Worm (Caenorhabditis elegans) whole organism, L2 larva: Measurements from ENCODE around the gene far-1.

Experiments
- C34F6.9 ChIP-seq: fragments of 150-350 bp; optimal IDR thresholded peaks from 2 replicates; lab custom pipeline; 2014; ENCODE audit warnings: missing biosample characterization, missing genetic modification characterization
- R02D3.7 ChIP-seq: fragments of 150-350 bp; optimal IDR thresholded peaks from 2 replicates; lab custom pipeline; 2014; ENCODE audit warnings: missing biosample characterization, missing genetic modification characterization
- ZK546.5 ChIP-seq: sonication (generic microtip); optimal IDR thresholded peaks from 2 replicates; lab custom pipeline; 2017; ENCODE audit warnings: missing biosample characterization, missing genetic modification characterization
- alr-1 ChIP-seq: fragments of 150-350 bp; optimal IDR thresholded peaks from 2 replicates; lab custom pipeline; 2014; ENCODE audit warnings: missing biosample characterization, missing genetic modification characterization
- ama-1 ChIP-seq: fragments of 150-350 bp; optimal IDR thresholded peaks from 2 replicates; lab custom pipeline; 2018; ENCODE audit warnings: inconsistent platforms
- crh-2 ChIP-seq: sonication (generic microtip); optimal IDR thresholded peaks from 2 replicates; lab custom pipeline; 2017; ENCODE audit warnings: missing biosample characterization, missing genetic modification characterization
- egl-27 ChIP-seq: sonication (generic microtip); optimal IDR thresholded peaks from 3 replicates; lab custom pipeline; 2017; ENCODE audit warnings: missing biosample characterization, missing genetic modification reagents, missing genetic modification characterization
- lin-11 ChIP-seq: fragments of 150-350 bp; sonication (generic microtip); optimal IDR thresholded peaks from 2 replicates; lab custom pipeline; 2014; ENCODE audit warnings: missing biosample characterization, missing genetic modification characterization, inconsistent platforms, mixed read lengths
- nhr-12 ChIP-seq: fragments of 150-350 bp; optimal IDR thresholded peaks from 2 replicates; lab custom pipeline; 2014; ENCODE audit warnings: missing biosample characterization, missing genetic modification characterization
- nhr-237 ChIP-seq: fragments of 150-350 bp; optimal IDR thresholded peaks from 2 replicates; lab custom pipeline; 2014; ENCODE audit warnings: missing biosample characterization, missing genetic modification characterization
- ztf-11 ChIP-seq: sonication (generic microtip); optimal IDR thresholded peaks from 2 replicates; lab custom pipeline; 2017; ENCODE audit warnings: missing biosample characterization, missing genetic modification characterization
- ztf-4 ChIP-seq: fragments of 150-350 bp; optimal IDR thresholded peaks from 2 replicates; lab custom pipeline; 2014; ENCODE audit warnings: missing biosample characterization, missing genetic modification characterization

DNA sequence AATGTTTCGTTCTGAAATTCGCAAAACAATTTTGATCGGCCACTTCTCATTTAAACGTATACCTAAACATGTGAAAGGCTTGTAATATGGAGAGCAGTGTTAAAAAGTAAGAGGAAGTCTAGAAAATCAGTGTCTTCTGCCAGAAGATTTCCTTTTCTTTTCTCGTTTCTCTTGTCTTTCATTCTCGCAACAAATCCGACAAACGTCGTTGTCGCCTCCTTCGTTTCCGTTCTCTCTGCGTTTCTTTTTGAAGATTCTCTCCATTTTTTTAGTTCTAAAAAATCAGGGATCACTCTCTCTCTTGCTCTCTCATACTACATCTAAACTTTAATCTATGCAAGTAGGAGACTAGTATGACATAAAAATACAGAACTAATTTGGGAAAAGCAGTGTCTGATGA is 33.7 kb downstream of the far-1 start:
- TF ChIP-seq R02D3.7 (tag; lab: Kevin White, UChicago) = no peak
- TF ChIP-seq ztf-4 (tag; lab: Kevin White, UChicago) = no peak
- TF ChIP-seq nhr-237 = no peak
- no peak for TF ChIP-seq ama-1
- TF ChIP-seq C34F6.9 (tag; lab: Kevin White, UChicago) = no peak
- no peak for TF ChIP-seq ztf-11 (tag; lab: Kevin White, UChicago)
- TF ChIP-seq egl-27 (tag; lab: Kevin White, UChicago) = no peak
- TF ChIP-seq crh-2 (tag; lab: Kevin White, UChicago) = no peak
- no peak for TF ChIP-seq lin-11 (tag; lab: Kevin White, UChicago)
- TF ChIP-seq nhr-12 (tag; lab: Kevin White, UChicago) = no peak
- no peak for TF ChIP-seq ZK546.5 (tag; lab: Kevin White, UChicago)
- no peak for TF ChIP-seq alr-1 (tag; lab: Kevin White, UChicago)
